Worm (Caenorhabditis elegans): Measurements from ENCODE around the gene col-162.

col-162 gene

DNA sequence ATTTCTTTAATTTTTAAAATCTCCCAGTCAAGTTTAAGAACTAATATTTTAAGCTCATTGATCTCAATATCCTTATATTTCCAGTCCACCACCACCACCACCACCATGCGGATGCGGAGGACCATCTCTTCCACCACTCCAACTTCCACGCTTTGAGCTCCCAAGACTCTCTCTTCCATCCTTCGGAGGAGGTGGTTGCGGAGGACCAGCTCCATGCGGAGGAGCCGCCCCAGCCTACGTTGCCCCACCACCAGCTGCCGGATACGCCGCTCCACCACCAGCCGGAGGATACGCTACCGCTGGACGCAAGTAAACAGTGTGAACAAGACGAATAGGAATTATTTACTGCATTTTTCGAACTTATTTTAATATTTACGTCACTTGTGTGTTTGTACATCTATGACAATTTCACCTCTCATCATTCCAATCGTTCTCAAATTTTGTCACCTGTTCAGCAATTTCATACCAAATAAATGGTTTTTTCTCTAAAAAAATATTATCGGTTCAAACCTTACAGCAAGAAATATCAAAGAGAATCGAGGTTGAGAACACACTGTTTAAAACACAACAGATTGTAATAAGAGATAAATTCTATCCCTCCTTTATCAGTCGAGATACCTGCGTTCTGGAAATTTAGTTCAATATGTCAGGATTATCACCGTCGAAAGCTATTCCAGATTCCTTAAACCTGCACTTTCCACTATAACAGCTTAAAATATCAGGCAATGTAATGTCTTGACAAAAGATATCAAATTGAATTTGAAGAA, 30.4 kb upstream of the col-162 start:
- TF ChIP-seq elt-3 (tag; optimal IDR thresholded peaks at IDR 0.05): peak in 1 of 3 experiments; percentile 41
- TF ChIP-seq nhr-43 (tag; optimal IDR thresholded peaks at IDR 0.05; ENCODE audit: poor library complexity, severe bottlenecking): peak; percentile 29
- TF ChIP-seq nhr-12 (tag; optimal IDR thresholded peaks at IDR 0.05): no peak
- no peak for TF ChIP-seq aly-2 (tag; optimal IDR thresholded peaks at IDR 0.05)
- TF ChIP-seq nhr-25 (tag; optimal IDR thresholded peaks at IDR 0.05): peak; percentile 86
- TF ChIP-seq ama-1 (optimal IDR thresholded peaks at IDR 0.05): peak; percentile 81
- TF ChIP-seq egl-27 (tag; optimal IDR thresholded peaks at IDR 0.05): no peak
- TF ChIP-seq nhr-77 (tag; optimal IDR thresholded peaks at IDR 0.05): peak; percentile 38

DNA sequence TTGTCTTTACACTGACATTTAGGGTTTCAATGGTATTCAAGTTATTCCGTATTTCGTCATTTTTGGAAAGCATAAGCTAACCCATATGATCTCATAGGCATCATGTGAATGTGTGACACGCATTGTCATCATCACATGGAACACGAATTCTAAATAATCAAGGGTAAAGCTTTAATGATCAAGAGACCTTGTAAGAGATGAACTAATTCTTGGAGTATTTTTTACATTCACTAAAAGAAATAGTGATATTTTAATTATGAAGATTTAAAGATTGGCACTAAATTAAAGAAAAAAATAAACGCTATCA, 29.8 kb upstream of the col-162 start:
- TF ChIP-seq zag-1 (tag; optimal IDR thresholded peaks at IDR 0.05) (no peak), egl-5 (tag; optimal IDR thresholded peaks at IDR 0.05) (no peak), tbx-2 (tag; optimal IDR thresholded peaks at IDR 0.05) (no peak), pha-4 (tag; optimal IDR thresholded peaks at IDR 0.05) (no peak), nhr-23 (tag; optimal IDR thresholded peaks at IDR 0.05) (no peak), lin-15B (tag; optimal IDR thresholded peaks at IDR 0.05) (no peak), ZK546.5 (tag; optimal IDR thresholded peaks at IDR 0.05) (no peak), ztf-11 (tag; optimal IDR thresholded peaks at IDR 0.05) (no peak), daf-12 (tag; optimal IDR thresholded peaks at IDR 0.05) (no peak)

DNA sequence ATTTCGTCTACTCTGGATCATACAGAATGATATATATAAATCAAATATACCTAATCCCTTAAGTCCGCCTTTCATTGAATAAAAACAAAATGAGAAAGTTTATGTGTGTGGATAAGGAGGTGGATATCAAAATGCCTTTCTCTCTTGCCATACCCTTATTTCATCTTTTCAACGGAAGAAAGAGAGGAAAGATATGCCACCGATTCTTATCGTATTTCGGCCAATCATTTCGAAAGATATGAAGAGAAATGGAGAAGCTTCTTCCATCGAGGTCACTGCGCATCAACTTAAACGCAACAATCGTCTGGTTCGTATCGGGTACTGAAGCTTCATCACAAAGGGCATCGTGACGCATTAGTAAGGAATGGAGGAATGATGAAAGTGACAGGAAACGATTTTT, 28.5 kb upstream of the col-162 start:
- TF ChIP-seq pqm-1 (tag; optimal IDR thresholded peaks at IDR 0.05): no peak
- no peak for TF ChIP-seq ztf-4 (tag; optimal IDR thresholded peaks at IDR 0.05)
- TF ChIP-seq lin-15B (tag; optimal IDR thresholded peaks at IDR 0.05): no peak
- TF ChIP-seq aly-2 (tag; optimal IDR thresholded peaks at IDR 0.05): no peak
- TF ChIP-seq nhr-25 (tag; optimal IDR thresholded peaks at IDR 0.05): peak; percentile 88
- TF ChIP-seq mml-1 (tag; optimal IDR thresholded peaks at IDR 0.05): no peak
- no peak for TF ChIP-seq nhr-12 (tag; optimal IDR thresholded peaks at IDR 0.05)
- TF ChIP-seq ZK546.5 (tag; optimal IDR thresholded peaks at IDR 0.05): no peak
- no peak for TF ChIP-seq nhr-43 (tag; optimal IDR thresholded peaks at IDR 0.05; ENCODE audit: poor library complexity, severe bottlenecking)
- TF ChIP-seq R02D3.7 (tag; optimal IDR thresholded peaks at IDR 0.05): no peak
- no peak for TF ChIP-seq eor-1 (tag; optimal IDR thresholded peaks at IDR 0.05)
- TF ChIP-seq lsy-12 (tag; optimal IDR thresholded peaks at IDR 0.05): no peak
- TF ChIP-seq elt-1 (tag; optimal IDR thresholded peaks at IDR 0.05): no peak
- no peak for TF ChIP-seq nfya-1 (tag; optimal IDR thresholded peaks at IDR 0.05; ENCODE audit: insufficient read depth)
- no peak for TF ChIP-seq mdl-1 (tag; optimal IDR thresholded peaks at IDR 0.05)
- TF ChIP-seq elt-2 (tag; optimal IDR thresholded peaks at IDR 0.05): no peak
- no peak for TF ChIP-seq nhr-77 (tag; optimal IDR thresholded peaks at IDR 0.05)
- TF ChIP-seq snpc-4 (tag; optimal IDR thresholded peaks at IDR 0.05): no peak
- TF ChIP-seq ztf-11 (tag; optimal IDR thresholded peaks at IDR 0.05): no peak
- TF ChIP-seq sea-2 (GFP tag; optimal IDR thresholded peaks at IDR 0.05): no peak
- TF ChIP-seq nhr-23 (tag; optimal IDR thresholded peaks at IDR 0.05): peak; percentile 31
- no peak for TF ChIP-seq daf-12 (tag; optimal IDR thresholded peaks at IDR 0.05)
- TF ChIP-seq elt-3 (tag; optimal IDR thresholded peaks at IDR 0.05): peak in 1 of 3 experiments; percentile 37
- peak; percentile 24 for TF ChIP-seq fos-1 (tag; optimal IDR thresholded peaks at IDR 0.05)
- TF ChIP-seq zag-1 (tag; optimal IDR thresholded peaks at IDR 0.05): no peak
- no peak for TF ChIP-seq egl-27 (tag; optimal IDR thresholded peaks at IDR 0.05)

DNA sequence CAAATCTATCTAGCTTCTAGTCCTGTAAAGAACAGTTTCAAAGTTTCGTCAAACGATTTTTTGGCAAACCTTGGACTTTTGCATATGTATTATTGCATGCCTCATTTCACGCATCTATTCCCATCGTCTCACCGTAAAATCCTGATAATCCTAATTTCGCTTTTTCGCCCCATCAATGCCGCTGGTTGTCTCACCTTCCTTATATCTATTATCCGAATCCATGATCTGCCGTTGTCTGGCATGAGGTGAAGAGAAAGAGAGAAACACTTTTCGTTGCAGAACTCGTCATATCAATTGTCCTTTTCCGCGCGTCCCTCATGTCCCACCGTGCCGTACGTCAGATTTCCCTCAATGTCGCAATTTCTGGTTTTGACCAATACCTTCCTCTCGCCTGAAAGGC, 27.2 kb upstream of the col-162 start, which contains the start of gene cut-2:
cut-2 (plus strand) TSS at position 365 of the 400 bp plus-strand sequence.
- TF ChIP-seq pqm-1 (tag; optimal IDR thresholded peaks at IDR 0.05) (no peak), nhr-25 (tag; optimal IDR thresholded peaks at IDR 0.05) (peak; percentile 10)

DNA sequence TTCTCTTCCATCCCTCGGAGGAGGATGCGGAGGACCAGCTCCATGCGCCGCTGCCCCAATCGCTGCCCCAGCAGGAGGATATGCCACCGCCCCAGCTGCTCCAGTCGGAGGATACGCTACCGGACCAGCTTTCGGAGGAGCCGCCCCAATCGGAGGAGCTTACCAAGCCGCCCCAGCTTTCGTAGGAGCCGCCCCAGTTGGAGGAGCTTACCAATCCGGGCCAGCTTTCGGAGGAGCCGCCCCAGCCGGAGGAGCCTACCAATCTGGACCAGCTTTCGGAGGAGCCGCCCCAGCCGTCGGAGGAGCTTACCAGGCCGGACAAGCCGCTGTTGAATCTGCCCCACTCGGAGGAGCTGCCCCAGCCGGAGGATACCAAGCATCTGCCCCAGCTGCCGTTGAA, 26.3 kb upstream of the col-162 start:
- no peak for TF ChIP-seq hmg-11 (tag; optimal IDR thresholded peaks at IDR 0.05)
- no peak for TF ChIP-seq jun-1 (tag; optimal IDR thresholded peaks at IDR 0.05)
- TF ChIP-seq lsy-12 (tag; optimal IDR thresholded peaks at IDR 0.05): peak; percentile 22
- TF ChIP-seq mdl-1 (tag; optimal IDR thresholded peaks at IDR 0.05): no peak
- no peak for TF ChIP-seq ztf-11 (tag; optimal IDR thresholded peaks at IDR 0.05)
- TF ChIP-seq nhr-28 (tag; optimal IDR thresholded peaks at IDR 0.05): no peak
